Fruit fly (Drosophila melanogaster): Measurements from ENCODE around the gene Mgat4b.
A peak's percentile ranks its signal among the peaks of the same experiment; 100 is the strongest.

Gene Mgat4b

dm6 chr3L:14759984-14760626, 9.0 kb downstream of the Mgat4b start (continued):
- TF ChIP-seq CG1621 (tag; optimal IDR thresholded peaks at IDR 0.05) (peak; percentile 12), CG34406 (GFP tag; optimal IDR thresholded peaks at IDR 0.05) (peak; percentile 36), CG9139 (GFP tag; optimal IDR thresholded peaks at IDR 0.05) (no peak), Eip93F (GFP tag; optimal IDR thresholded peaks at IDR 0.05) (no peak), dac (GFP tag; optimal IDR thresholded peaks at IDR 0.05) (peak; percentile 46), CG7368 (GFP tag; optimal IDR thresholded peaks at IDR 0.05) (peak; percentile 9), CG11294 (GFP tag; IDR thresholded peaks at IDR 0.05) (peak; percentile 9; the same call in 1 of the 2 replicates), Hr39 (GFP tag; optimal IDR thresholded peaks at IDR 0.05) (peak; percentile 55), CG4318 (GFP tag; optimal IDR thresholded peaks at IDR 0.05) (no peak), CG11902 (GFP tag; optimal IDR thresholded peaks at IDR 0.05) (no peak), CG10631 (GFP tag; optimal IDR thresholded peaks at IDR 0.05) (peak; percentile 20), CG3032 (tag; optimal IDR thresholded peaks at IDR 0.05) (no peak), Eip78C (GFP tag) (peak; percentile 87), vri (GFP tag; optimal IDR thresholded peaks at IDR 0.05) (peak; percentile 45), CG31627 (GFP tag; optimal IDR thresholded peaks at IDR 0.05) (peak; percentile 59), CG16779 (tag; optimal IDR thresholded peaks at IDR 0.05) (no peak), CG8632 (GFP tag; optimal IDR thresholded peaks at IDR 0.05) (peak; percentile 32), CG10669 (GFP tag; optimal IDR thresholded peaks at IDR 0.05) (peak; percentile 6), achi (GFP tag; optimal IDR thresholded peaks at IDR 0.05) (peak; percentile 29), lz (GFP tag; optimal IDR thresholded peaks at IDR 0.05) (peak; percentile 59), salr (GFP tag; optimal IDR thresholded peaks at IDR 0.05) (no peak)

dm6 chr3L:14759097-14759795, 9.8 kb downstream of the Mgat4b start:
- TF ChIP-seq CG11294 (GFP tag; IDR thresholded peaks at IDR 0.05) (peak; percentile 100), spab (GFP tag; optimal IDR thresholded peaks at IDR 0.05) (peak; percentile 100), fkh (GFP tag; optimal IDR thresholded peaks at IDR 0.05) (peak; percentile 99), CG6854 (GFP tag; optimal IDR thresholded peaks at IDR 0.05) (peak; percentile 99), Sox15 (GFP tag; optimal IDR thresholded peaks at IDR 0.05) (peak; percentile 99), Ets96B (tag; optimal IDR thresholded peaks at IDR 0.05) (peak; percentile 100), Hr39 (GFP tag; optimal IDR thresholded peaks at IDR 0.05) (peak; percentile 99), svp (GFP tag) (peak; percentile 100), CG4318 (GFP tag; optimal IDR thresholded peaks at IDR 0.05) (peak; percentile 100), salr (GFP tag; optimal IDR thresholded peaks at IDR 0.05) (peak; percentile 98 to 100), CG34406 (GFP tag; optimal IDR thresholded peaks at IDR 0.05) (peak; percentile 100), topi (GFP tag; optimal IDR thresholded peaks at IDR 0.05) (peak; percentile 99), fd85E (GFP tag; optimal IDR thresholded peaks at IDR 0.05) (peak; percentile 98), CG8632 (GFP tag; optimal IDR thresholded peaks at IDR 0.05) (peak; percentile 99), dac (GFP tag; optimal IDR thresholded peaks at IDR 0.05) (peak; percentile 100), CG6808 (GFP tag; optimal IDR thresholded peaks at IDR 0.05) (peak; percentile 99), Eip75B (GFP tag; optimal IDR thresholded peaks at IDR 0.05) (peak; percentile 100), CG10631 (GFP tag; optimal IDR thresholded peaks at IDR 0.05) (peak; percentile 100), vri (GFP tag; optimal IDR thresholded peaks at IDR 0.05) (peak; percentile 98), CG7368 (GFP tag; optimal IDR thresholded peaks at IDR 0.05) (peak; percentile 99), CG6163 (GFP tag; IDR thresholded peaks at IDR 0.05) (peak; percentile 99), OdsH (GFP tag; optimal IDR thresholded peaks at IDR 0.05) (peak; percentile 100), esn (GFP tag; optimal IDR thresholded peaks at IDR 0.05) (peak; percentile 100), CG8319 (GFP tag; optimal IDR thresholded peaks at IDR 0.05) (peak; percentile 99), CG11762 (GFP tag; optimal IDR thresholded peaks at IDR 0.05; ENCODE audit: insufficient read depth) (peak; percentile 100), dsx (GFP tag; optimal IDR thresholded peaks at IDR 0.05; ENCODE audit: poor library complexity, severe bottlenecking) (peak; percentile 99), Hr4 (GFP tag; optimal IDR thresholded peaks at IDR 0.05) (peak; percentile 100), Sox102F (GFP tag; optimal IDR thresholded peaks at IDR 0.05) (peak; percentile 99), CG6276 (GFP tag; optimal IDR thresholded peaks at IDR 0.05) (peak; percentile 100), acj6 (GFP tag; optimal IDR thresholded peaks at IDR 0.05) (peak; percentile 100), CG3032 (tag; optimal IDR thresholded peaks at IDR 0.05) (peak; percentile 100), CG6792 (GFP tag; optimal IDR thresholded peaks at IDR 0.05) (peak; percentile 99), CG15336 (GFP tag; IDR thresholded peaks at IDR 0.05) (peak; percentile 100), CG9139 (GFP tag; optimal IDR thresholded peaks at IDR 0.05) (peak; percentile 99), cyc (GFP tag; optimal IDR thresholded peaks at IDR 0.05) (peak; percentile 99), fd59A (GFP tag; optimal IDR thresholded peaks at IDR 0.05) (peak; percentile 99), CG11902 (GFP tag; optimal IDR thresholded peaks at IDR 0.05) (peak; percentile 99), Hr38 (GFP tag; optimal IDR thresholded peaks at IDR 0.05) (peak; percentile 84)
